Worm (Caenorhabditis elegans) whole organism, late embryonic: ENCODE measurements around the gene T09F3.7.

Experiments
- Y22D7AL.16 ChIP-seq: sonication (generic microtip); optimal IDR thresholded peaks from 2 replicates; lab custom pipeline; 2016; ENCODE audit warnings: missing genetic modification characterization, missing compliant biosample characterization
- dmd-4 ChIP-seq: sonication (generic microtip); optimal IDR thresholded peaks from 2 replicates; lab custom pipeline; 2016; ENCODE audit warnings: borderline replicate concordance, missing genetic modification characterization, missing compliant biosample characterization
- elt-2 ChIP-seq: sonication (generic microtip); optimal IDR thresholded peaks from 2 replicates; lab custom pipeline; 2016; ENCODE audit warnings: missing genetic modification reagents, missing genetic modification characterization, missing compliant biosample characterization
- hlh-13 ChIP-seq: fragments of 200-800 bp; sonication (Bioruptor generic); optimal IDR thresholded peaks from 2 replicates; lab custom pipeline; 2018; ENCODE audit warnings: mild to moderate bottlenecking, missing genetic modification characterization, missing compliant biosample characterization
- nhr-11 ChIP-seq: fragments of 150-350 bp; optimal IDR thresholded peaks from 2 replicates; lab custom pipeline; 2014; ENCODE audit warnings: missing biosample characterization, missing genetic modification characterization
- pax-1 ChIP-seq: fragments of 150-350 bp; optimal IDR thresholded peaks from 2 replicates; lab custom pipeline; 2014; ENCODE audit warnings: missing biosample characterization, missing genetic modification characterization
- unc-42 ChIP-seq: sonication (generic microtip); optimal IDR thresholded peaks from 2 replicates; lab custom pipeline; 2016; ENCODE audit warnings: missing genotype, missing genetic modification characterization, missing compliant biosample characterization

DNA sequence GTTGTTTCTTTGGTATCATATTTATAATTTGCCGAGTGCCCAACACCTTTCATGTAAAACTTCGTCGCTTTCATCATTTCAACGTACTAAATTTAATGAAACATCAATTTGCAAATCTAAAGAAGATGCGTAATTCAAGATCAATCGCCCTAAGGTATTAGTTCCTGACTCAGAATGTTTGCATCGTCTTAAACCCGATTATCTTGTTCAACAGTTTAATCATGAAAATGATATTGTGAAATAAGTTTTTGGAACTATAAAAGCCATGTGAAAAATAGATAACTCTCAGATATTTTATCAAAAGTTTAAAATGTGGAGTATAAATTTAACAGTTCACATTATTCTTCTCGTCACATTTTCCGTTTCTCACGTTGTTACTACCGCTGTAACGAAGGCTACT is 49.0 kb downstream of the T09F3.7 start, which contains the start of gene E04D5.4:
- TF ChIP-seq Y22D7AL.16 (no peak), dmd-4 (no peak), hlh-13 (GFP tag; lab: Kevin White, UChicago) (no peak), pax-1 (tag; lab: Kevin White, UChicago) (no peak), elt-2 (tag; lab: Kevin White, UChicago) (no peak), unc-42 (no peak), nhr-11 (tag; lab: Kevin White, UChicago) (no peak)
